Worm (Caenorhabditis elegans) whole organism, young adult: ENCODE results near the gene lin-37.

Source experiments
- C06A6.2 ChIP-seq: fragments of 200-800 bp; sonication (Bioruptor generic); conservative IDR thresholded peaks from 2 replicates; pipeline ENCODE4 v1.3.6; 2022; ENCODE audit warnings: missing genetic modification characterization, missing compliant biosample characterization
- C17E4.6 ChIP-seq: fragments of 200-800 bp; sonication (Bioruptor generic); IDR thresholded peaks from 2 replicates; pipeline ENCODE4 v1.3.6; 2022; ENCODE audit warnings: missing genetic modification reagents, missing genetic modification characterization, missing compliant biosample characterization
- D2030.7 ChIP-seq: fragments of 200-800 bp; sonication (Bioruptor generic); IDR thresholded peaks from 2 replicates; pipeline ENCODE4 v1.3.6; 2022; ENCODE audit warnings: missing genetic modification reagents, missing genetic modification characterization, missing compliant biosample characterization
- F10E7.11 ChIP-seq: sonication (generic microtip); optimal IDR thresholded peaks from 2 replicates; lab custom pipeline; 2017; ENCODE audit warnings: mild to moderate bottlenecking, missing genetic modification characterization, moderate library complexity, missing compliant biosample characterization
- F22D6.2 ChIP-seq: sonication (generic microtip); optimal IDR thresholded peaks from 2 replicates; lab custom pipeline; 2016; ENCODE audit warnings: mild to moderate bottlenecking, missing genetic modification characterization, missing compliant biosample characterization
- F23B12.7 ChIP-seq: sonication (generic microtip); optimal IDR thresholded peaks from 2 replicates; lab custom pipeline; 2017; ENCODE audit warnings: missing genetic modification characterization, mild to moderate bottlenecking, missing compliant biosample characterization, antibody characterized with exemption, moderate library complexity; ENCODE audit not compliant: insufficient read depth
- F33H1.4 ChIP-seq: fragments of 200-800 bp; sonication (Bioruptor generic); IDR thresholded peaks from 2 replicates; pipeline ENCODE4 v1.3.6; 2022; ENCODE audit warnings: missing genetic modification reagents, missing genetic modification characterization, missing compliant biosample characterization
- F37B4.10 ChIP-seq: fragments of 200-800 bp; sonication (Bioruptor generic); IDR thresholded peaks from 2 replicates; pipeline ENCODE4 v1.3.6; 2022; ENCODE audit warnings: missing genetic modification characterization, missing compliant biosample characterization
- F52B5.7 ChIP-seq: sonication (generic microtip); optimal IDR thresholded peaks from 2 replicates; lab custom pipeline; 2016; ENCODE audit warnings: mild to moderate bottlenecking, missing genetic modification characterization, missing compliant biosample characterization
- F55B11.4 ChIP-seq: sonication (generic microtip); optimal IDR thresholded peaks from 2 replicates; lab custom pipeline; 2016; ENCODE audit warnings: missing compliant biosample characterization, missing genetic modification characterization, borderline replicate concordance; ENCODE audit not compliant: insufficient read depth
- F57C9.4 ChIP-seq: sonication (generic microtip); optimal IDR thresholded peaks from 2 replicates; lab custom pipeline; 2017; ENCODE audit warnings: mild to moderate bottlenecking, missing genetic modification characterization, missing compliant biosample characterization
- T26A5.8 ChIP-seq: sonication (generic microtip); optimal IDR thresholded peaks from 2 replicates; lab custom pipeline; 2016; ENCODE audit warnings: missing genetic modification characterization, missing compliant biosample characterization
- ZK185.1 ChIP-seq: sonication (generic microtip); optimal IDR thresholded peaks from 2 replicates; lab custom pipeline; 2016; ENCODE audit warnings: mild to moderate bottlenecking, missing genetic modification characterization, missing compliant biosample characterization; ENCODE audit not compliant: poor library complexity, severe bottlenecking
- akir-1 ChIP-seq: fragments of 200-800 bp; sonication (Bioruptor generic); optimal IDR thresholded peaks from 2 replicates; lab custom pipeline; 2018; ENCODE audit warnings: mild to moderate bottlenecking, missing genetic modification characterization, moderate library complexity, missing compliant biosample characterization
- ama-1 ChIP-seq, 3 experiments: fragments of 150-350 bp in 1 of 3; sonication (generic microtip) in 2 of 3; optimal IDR thresholded peaks; 2 replicates each; lab custom pipeline; 2014 to 2018; ENCODE audit warnings: missing biosample characterization in 2 of 3, missing genetic modification characterization in 2 of 3, missing genetic modification reagents in 2 of 3
- attf-5 ChIP-seq: fragments of 200-800 bp; sonication (Bioruptor generic); optimal IDR thresholded peaks from 2 replicates; lab custom pipeline; 2018; ENCODE audit warnings: mild to moderate bottlenecking, missing genetic modification characterization, missing compliant biosample characterization
- cebp-1 ChIP-seq, 2 experiments: fragments of 200-800 bp in 1 of 2; sonication (Bioruptor generic) in 1 of 2; sonication (generic microtip) in 1 of 2; IDR thresholded peaks in 1 of 2; optimal IDR thresholded peaks in 1 of 2; 2 replicates each; pipeline versions ENCODE4 v1.3.6 to Lab custom; 2017 to 2022; ENCODE audit warnings: missing compliant biosample characterization in 2 of 2, missing genetic modification characterization in 2 of 2, mild to moderate bottlenecking in 1 of 2, missing genetic modification reagents in 1 of 2, moderate library complexity in 1 of 2
- ceh-100 ChIP-seq: fragments of 200-800 bp; sonication (Bioruptor generic); IDR thresholded peaks from 2 replicates; pipeline ENCODE4 v1.3.6; 2022; ENCODE audit warnings: missing genetic modification reagents, missing genetic modification characterization, missing compliant biosample characterization
- ceh-40 ChIP-seq: fragments of 200-800 bp; sonication (Bioruptor generic); IDR thresholded peaks from 2 replicates; pipeline ENCODE4 v1.3.6; 2022; ENCODE audit warnings: missing genetic modification characterization, missing compliant biosample characterization
- chd-7 ChIP-seq: sonication (generic microtip); optimal IDR thresholded peaks from 2 replicates; lab custom pipeline; 2016; ENCODE audit warnings: mild to moderate bottlenecking, missing genetic modification characterization, moderate library complexity, missing compliant biosample characterization
- dpl-1 ChIP-seq: fragments of 150-350 bp; optimal IDR thresholded peaks from 2 replicates; lab custom pipeline; 2014; ENCODE audit warnings: missing biosample characterization, missing genetic modification reagents, missing genetic modification characterization
- efl-1 ChIP-seq: fragments of 150-350 bp; optimal IDR thresholded peaks from 2 replicates; lab custom pipeline; 2014; ENCODE audit warnings: missing biosample characterization, missing genetic modification reagents, missing genetic modification characterization
- egl-18 ChIP-seq: fragments of 200-800 bp; sonication (Bioruptor generic); IDR thresholded peaks from 2 replicates; pipeline ENCODE4 v1.3.6; 2022; ENCODE audit warnings: missing genetic modification reagents, missing genetic modification characterization, missing compliant biosample characterization
- egl-44 ChIP-seq: fragments of 200-800 bp; sonication (Bioruptor generic); IDR thresholded peaks from 2 replicates; pipeline ENCODE4 v1.3.6; 2022; ENCODE audit warnings: missing genetic modification reagents, missing genetic modification characterization, missing compliant biosample characterization
- egrh-3 ChIP-seq: fragments of 200-800 bp; sonication (Bioruptor generic); IDR thresholded peaks from 2 replicates; pipeline ENCODE4 v1.3.6; 2022; ENCODE audit warnings: missing genetic modification reagents, missing genetic modification characterization, missing compliant biosample characterization
- ets-4 ChIP-seq: fragments of 200-800 bp; sonication (Bioruptor generic); optimal IDR thresholded peaks from 2 replicates; lab custom pipeline; 2018; ENCODE audit warnings: mild to moderate bottlenecking, missing genetic modification characterization, missing compliant biosample characterization
- him-1 ChIP-seq: sonication (generic microtip); optimal IDR thresholded peaks from 2 replicates; lab custom pipeline; 2016; ENCODE audit warnings: missing genotype, missing genetic modification reagents, missing genetic modification characterization, missing compliant biosample characterization
- hrde-1 ChIP-seq: sonication (generic microtip); optimal IDR thresholded peaks from 2 replicates; lab custom pipeline; 2016; ENCODE audit warnings: missing genetic modification characterization, mild to moderate bottlenecking, missing compliant biosample characterization, moderate library complexity, missing genotype, missing genetic modification reagents, borderline replicate concordance
- let-526 ChIP-seq: fragments of 200-800 bp; sonication (Bioruptor generic); IDR thresholded peaks from 2 replicates; pipeline ENCODE4 v1.3.6; 2022; ENCODE audit warnings: missing genetic modification reagents, missing genetic modification characterization, missing compliant biosample characterization
- lin-35 ChIP-seq, 3 experiments: fragments of 150-350 bp in 2 of 3; sonication (generic microtip) in 1 of 3; optimal IDR thresholded peaks; 2 replicates each; lab custom pipeline; 2014 to 2018; ENCODE audit warnings: missing biosample characterization in 3 of 3, missing genetic modification characterization in 3 of 3, missing genetic modification reagents in 3 of 3
- lin-54 ChIP-seq: fragments of 200-800 bp; sonication (Bioruptor generic); optimal IDR thresholded peaks from 2 replicates; lab custom pipeline; 2018; ENCODE audit warnings: mild to moderate bottlenecking, missing genetic modification characterization, missing compliant biosample characterization
- lsy-27 ChIP-seq: sonication (generic microtip); optimal IDR thresholded peaks from 2 replicates; lab custom pipeline; 2017; ENCODE audit warnings: missing genetic modification characterization, mild to moderate bottlenecking, missing compliant biosample characterization, antibody characterized with exemption, missing genotype, borderline replicate concordance; ENCODE audit not compliant: insufficient read depth
- madf-10 ChIP-seq: sonication (generic microtip); optimal IDR thresholded peaks from 2 replicates; lab custom pipeline; 2016; ENCODE audit warnings: mild to moderate bottlenecking, missing genetic modification characterization, missing compliant biosample characterization
- madf-3 ChIP-seq: fragments of 200-800 bp; sonication (Bioruptor generic); IDR thresholded peaks from 2 replicates; pipeline ENCODE4 v1.3.6; 2022; ENCODE audit warnings: missing genetic modification reagents, missing genetic modification characterization, missing compliant biosample characterization
- madf-6 ChIP-seq: fragments of 200-800 bp; sonication (Bioruptor generic); IDR thresholded peaks from 2 replicates; pipeline ENCODE4 v1.3.6; 2022; ENCODE audit warnings: missing genetic modification reagents, missing genetic modification characterization, missing compliant biosample characterization
- madf-8 ChIP-seq: fragments of 200-800 bp; sonication (Bioruptor generic); conservative IDR thresholded peaks from 2 replicates; pipeline ENCODE4 v1.3.6; 2022; ENCODE audit warnings: missing genetic modification reagents, missing genetic modification characterization, missing compliant biosample characterization
- nfya-1 ChIP-seq: sonication (generic microtip); optimal IDR thresholded peaks from 2 replicates; lab custom pipeline; 2017; ENCODE audit warnings: antibody characterized with exemption, missing compliant biosample characterization, missing genetic modification characterization, borderline replicate concordance; ENCODE audit not compliant: insufficient read depth
- nfyb-1 ChIP-seq: fragments of 200-800 bp; sonication (Bioruptor generic); IDR thresholded peaks from 2 replicates; pipeline ENCODE4 v1.3.6; 2022; ENCODE audit warnings: missing genetic modification reagents, missing genetic modification characterization, missing compliant biosample characterization
- nhr-27 ChIP-seq: fragments of 200-800 bp; sonication (Bioruptor generic); optimal IDR thresholded peaks from 2 replicates; lab custom pipeline; 2018; ENCODE audit warnings: mild to moderate bottlenecking, missing genetic modification characterization, moderate library complexity, missing compliant biosample characterization
- nhr-90 ChIP-seq: sonication (generic microtip); optimal IDR thresholded peaks from 2 replicates; lab custom pipeline; 2016; ENCODE audit warnings: missing genotype, mild to moderate bottlenecking, missing genetic modification characterization, missing compliant biosample characterization
- pha-4 ChIP-seq: fragments of 150-350 bp; sonication (generic microtip); optimal IDR thresholded peaks from 2 replicates; lab custom pipeline; 2014; ENCODE audit warnings: missing biosample characterization, missing genetic modification reagents, missing genetic modification characterization
- rcor-1 ChIP-seq: fragments of 200-800 bp; sonication (Bioruptor generic); IDR thresholded peaks from 2 replicates; pipeline ENCODE4 v1.3.6; 2022; ENCODE audit warnings: missing genetic modification reagents, missing genetic modification characterization, missing compliant biosample characterization
- rpc-1 ChIP-seq, 2 experiments: fragments of 150-350 bp in 1 of 2; sonication (generic microtip) in 1 of 2; optimal IDR thresholded peaks; 2 replicates each; lab custom pipeline; 2014 to 2018; ENCODE audit warnings: missing biosample characterization in 1 of 2, missing genetic modification characterization in 1 of 2, missing genetic modification reagents in 1 of 2, missing genotype in 1 of 2
- zfh-2 ChIP-seq: fragments of 200-800 bp; sonication (Bioruptor generic); conservative IDR thresholded peaks from 2 replicates; pipeline ENCODE4 v1.3.6; 2022; ENCODE audit warnings: missing genetic modification reagents, missing genetic modification characterization, missing compliant biosample characterization
- ztf-28 ChIP-seq: fragments of 200-800 bp; sonication (Bioruptor generic); IDR thresholded peaks from 2 replicates; pipeline ENCODE4 v1.3.6; 2022; ENCODE audit warnings: missing genetic modification reagents, missing genetic modification characterization, missing compliant biosample characterization
- ztf-3 ChIP-seq: fragments of 200-800 bp; sonication (Bioruptor generic); optimal IDR thresholded peaks from 2 replicates; lab custom pipeline; 2018; ENCODE audit warnings: mild to moderate bottlenecking, missing genetic modification characterization, missing compliant biosample characterization

lin-37 gene

ce11 chrIII:7068520-7069113, 3.7 kb downstream of the lin-37 start, which contains the start of the genes ubc-18 and R01H2.8:
Gene ubc-18, minus strand, starts transcription at chrIII:7068570.
Gene R01H2.8, plus strand, starts transcription at chrIII:7069063.
- no peak for TF ChIP-seq ztf-28 (GFP tag; lab: Robert Waterston, UW)
- no peak for TF ChIP-seq zfh-2 (GFP tag; lab: Robert Waterston, UW)
- peak in 1 of 3 experiments; percentile 63 for TF ChIP-seq lin-35 (GFP tag; optimal IDR thresholded peaks at IDR 0.05; lab: Kevin White, UChicago)
- TF ChIP-seq F52B5.7 (tag; lab: Kevin White, UChicago) = no peak
- no peak for TF ChIP-seq egrh-3 (GFP tag; lab: Robert Waterston, UW)
- TF ChIP-seq F10E7.11 = no peak
- TF ChIP-seq F23B12.7 = no peak
- TF ChIP-seq ets-4 (GFP tag; lab: Kevin White, UChicago) = no peak
- peak; percentile 56 for TF ChIP-seq madf-6 (GFP tag; lab: Robert Waterston, UW)
- TF ChIP-seq F37B4.10 = no peak
- TF ChIP-seq rcor-1 (GFP tag; lab: Robert Waterston, UW) = peak; percentile 47; the same call in 1 of the 2 replicates
- no peak for TF ChIP-seq egl-18
- TF ChIP-seq chd-7 (tag; lab: Kevin White, UChicago) = no peak
- TF ChIP-seq akir-1 = no peak
- TF ChIP-seq D2030.7 (GFP tag; lab: Robert Waterston, UW) = no peak
- no peak for TF ChIP-seq T26A5.8
- TF ChIP-seq let-526 (GFP tag; lab: Robert Waterston, UW) = no peak
- no peak for TF ChIP-seq ceh-40 (GFP tag; lab: Robert Waterston, UW)
- no peak for TF ChIP-seq madf-10
- TF ChIP-seq him-1 = no peak
- no peak for TF ChIP-seq F57C9.4 (tag; lab: Kevin White, UChicago)
- TF ChIP-seq attf-5 = peak; percentile 11
- no peak for TF ChIP-seq lsy-27
- TF ChIP-seq ZK185.1 = no peak
- TF ChIP-seq ama-1 (optimal IDR thresholded peaks at IDR 0.05; lab: Kevin White, UChicago) = no peak
- no peak for TF ChIP-seq ama-1 (GFP tag; optimal IDR thresholded peaks at IDR 0.05; lab: Kevin White, UChicago)
- no peak for TF ChIP-seq rpc-1 (optimal IDR thresholded peaks at IDR 0.05; lab: Kevin White, UChicago)
- no peak for TF ChIP-seq rpc-1 (tag; optimal IDR thresholded peaks at IDR 0.05; lab: Kevin White, UChicago)
- no peak for TF ChIP-seq hrde-1
- no peak for TF ChIP-seq F22D6.2 (tag; lab: Kevin White, UChicago)
- TF ChIP-seq lin-54 (GFP tag; lab: Kevin White, UChicago) = peak; percentile 82
- TF ChIP-seq pha-4 (tag; lab: Kevin White, UChicago) = no peak
- TF ChIP-seq dpl-1 (GFP tag; lab: Kevin White, UChicago) = peak; percentile 71
- peak; percentile 30; the same call in 1 of the 2 replicates for TF ChIP-seq F33H1.4 (GFP tag; lab: Robert Waterston, UW)
- no peak for TF ChIP-seq nhr-90
- TF ChIP-seq madf-3 (GFP tag; lab: Robert Waterston, UW) = no peak
- no peak for TF ChIP-seq ceh-100 (GFP tag; lab: Robert Waterston, UW)
- TF ChIP-seq C17E4.6 (GFP tag; lab: Robert Waterston, UW) = no peak
- TF ChIP-seq madf-8 (GFP tag; lab: Robert Waterston, UW) = no peak
- TF ChIP-seq nfya-1 (tag; lab: Kevin White, UChicago) = no peak
- no peak for TF ChIP-seq nhr-27 (tag; lab: Kevin White, UChicago)
- TF ChIP-seq ztf-3 (GFP tag; lab: Kevin White, UChicago) = no peak
- no peak for TF ChIP-seq egl-44 (GFP tag; lab: Robert Waterston, UW)
- no peak for TF ChIP-seq C06A6.2 (GFP tag; lab: Robert Waterston, UW)
- peak; percentile 78 for TF ChIP-seq efl-1
- TF ChIP-seq cebp-1 (GFP tag; IDR thresholded peaks at IDR 0.05; lab: Robert Waterston, UW) = no peak
- no peak for TF ChIP-seq cebp-1 (tag; optimal IDR thresholded peaks at IDR 0.05; lab: Kevin White, UChicago)
- no peak for TF ChIP-seq nfyb-1 (GFP tag; lab: Robert Waterston, UW)
- no peak for TF ChIP-seq F55B11.4 (tag; lab: Kevin White, UChicago)
